Fruit fly (Drosophila melanogaster) whole organism, embryonic: ENCODE results near the gene CG43915.

ENCODE experiments used
- CG12769 ChIP-seq: fragments of 200-800 bp; sonication (Bioruptor generic); optimal IDR thresholded peaks from 2 replicates; lab custom pipeline; 2019; ENCODE audit warnings: missing biosample characterization, mild to moderate bottlenecking, missing genetic modification characterization, moderate library complexity
- CG14667 ChIP-seq: fragments of 200-800 bp; sonication (Bioruptor generic); IDR thresholded peaks from 2 replicates; pipeline ENCODE4 v1.3.6; 2022; ENCODE audit warnings: missing biosample characterization, missing genetic modification characterization
- gce ChIP-seq: fragments of 200-800 bp; sonication (Bioruptor generic); IDR thresholded peaks from 3 replicates; pipeline ENCODE4 v1.3.6; 2022; ENCODE audit warnings: missing biosample characterization, missing genetic modification characterization

DNA sequence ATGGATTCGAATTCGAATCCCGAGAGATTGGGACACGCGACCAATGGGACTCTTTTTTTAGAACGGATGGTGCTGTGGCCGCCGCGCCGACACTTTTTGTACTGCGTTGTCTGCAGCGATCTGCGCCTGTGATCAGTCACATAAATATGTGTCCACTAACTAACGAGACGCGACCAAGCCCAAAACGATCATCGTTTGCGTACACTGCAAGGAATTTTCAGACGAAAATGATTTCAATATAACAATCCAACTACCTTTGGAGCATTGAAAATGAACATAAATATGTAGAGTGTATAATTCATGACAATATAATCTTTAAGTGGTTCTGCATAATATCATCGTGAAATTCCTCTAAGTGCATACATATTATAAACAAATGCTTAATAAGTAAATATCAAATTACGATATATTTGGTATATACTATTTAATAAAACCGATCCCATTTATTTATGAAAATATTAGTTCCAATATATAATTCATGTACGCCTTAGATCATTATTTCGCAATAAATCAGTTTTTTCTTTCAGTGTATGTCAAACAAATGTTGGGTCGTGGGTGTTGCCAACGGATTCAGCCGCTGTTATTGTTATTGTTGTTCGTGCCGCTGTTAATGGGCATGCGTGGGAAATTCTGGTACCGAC is 37.0 kb upstream of the CG43915 start, which contains the start of gene Eip63F-1:
- TF ChIP-seq CG12769 (tag; lab: Kevin White, UChicago) (peak; percentile 48), gce (no peak), CG14667 (no peak)
